Worm (Caenorhabditis elegans) whole organism, L2 larva: ENCODE measurements around the gene lido-10.

ENCODE experiments used
- ama-1 ChIP-seq: fragments of 150-350 bp; optimal IDR thresholded peaks from 2 replicates; lab custom pipeline; 2018; ENCODE audit warnings: inconsistent platforms
- snpc-4 ChIP-seq: fragments of 150-350 bp; optimal IDR thresholded peaks from 2 replicates; lab custom pipeline; 2014; ENCODE audit warnings: missing biosample characterization, missing genetic modification characterization
- zag-1 ChIP-seq: fragments of 150-350 bp; optimal IDR thresholded peaks from 2 replicates; lab custom pipeline; 2014; ENCODE audit warnings: missing biosample characterization, missing genetic modification characterization

ce11 chrII:2966350-2966749, 36.0 kb upstream of the lido-10 start:
- TF ChIP-seq snpc-4, result no peak
- TF ChIP-seq zag-1, result no peak
- TF ChIP-seq ama-1, result no peak
